Worm (Caenorhabditis elegans) whole organism, early embryonic: ENCODE data around the gene gly-11.

ENCODE experiments used
- F13C5.2 ChIP-seq: sonication (generic microtip); optimal IDR thresholded peaks from 2 replicates; lab custom pipeline; 2017; ENCODE audit warnings: mild to moderate bottlenecking, missing genetic modification characterization, inconsistent platforms, missing compliant biosample characterization
- aly-1 ChIP-seq: sonication (generic microtip); optimal IDR thresholded peaks from 2 replicates; lab custom pipeline; 2016; ENCODE audit warnings: missing genetic modification characterization, missing compliant biosample characterization
- ama-1 ChIP-seq: fragments of 150-350 bp; optimal IDR thresholded peaks from 2 replicates; lab custom pipeline; 2014
- flt-1 ChIP-seq: fragments of 200-800 bp; sonication (Bioruptor generic); IDR thresholded peaks from 2 replicates; pipeline ENCODE4 v1.3.6; 2022; ENCODE audit warnings: missing genetic modification characterization, missing compliant biosample characterization
- hmbx-1 ChIP-seq: sonication (generic microtip); optimal IDR thresholded peaks from 2 replicates; lab custom pipeline; 2016; ENCODE audit warnings: mild to moderate bottlenecking, missing genetic modification characterization, missing compliant biosample characterization

DNA sequence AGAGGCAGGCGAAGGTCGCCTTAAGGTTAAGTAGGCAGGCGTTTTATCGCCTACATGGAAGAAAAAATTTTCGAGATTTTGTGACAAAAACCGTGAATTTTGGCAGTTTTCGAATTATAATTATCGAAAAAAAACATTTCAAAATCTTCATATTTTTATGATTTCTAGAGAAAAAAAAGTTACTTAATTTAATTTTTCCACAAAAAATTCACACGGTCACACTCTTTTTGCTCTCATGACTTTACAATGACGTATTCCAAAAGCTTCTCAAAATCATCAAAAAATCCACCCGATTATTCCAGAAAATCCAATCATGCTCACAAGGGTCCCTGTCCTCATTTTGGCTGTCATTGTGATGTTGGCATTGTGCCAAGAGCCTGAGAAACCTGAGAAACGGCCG, 9.1 kb upstream of the gly-11 start, which contains the start of gene lury-1:
- TF ChIP-seq hmbx-1 (no peak), ama-1 (lab: Kevin White, UChicago) (no peak), aly-1 (tag; lab: Kevin White, UChicago) (no peak), F13C5.2 (no peak), flt-1 (GFP tag; lab: Robert Waterston, UW) (no peak)
